Fruit fly (Drosophila melanogaster): ENCODE results near the gene CG6495.
A peak's percentile ranks its signal among the peaks of the same experiment; 100 is the strongest.

CG6495 gene

DNA sequence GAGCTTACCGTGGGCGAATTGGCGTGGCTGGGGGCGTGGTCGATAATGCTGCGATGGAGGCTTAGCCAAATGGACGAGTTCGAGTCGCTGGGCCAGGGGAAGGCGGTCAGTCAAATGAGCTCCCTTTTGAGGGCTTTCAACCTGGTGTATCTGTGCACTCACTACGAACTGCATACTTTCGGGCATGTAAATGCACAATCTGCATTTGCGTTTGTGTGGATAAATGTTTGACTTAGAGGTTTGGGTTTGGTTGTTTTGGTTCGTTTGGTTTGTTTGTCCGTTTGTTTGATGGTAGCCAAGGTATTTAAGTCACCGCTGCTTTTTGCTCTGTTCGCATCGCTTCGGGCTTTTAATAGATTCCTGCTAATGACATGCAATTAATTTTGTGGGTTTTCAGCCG, 49.7 kb upstream of the CG6495 start (continued):
- TF ChIP-seq mirr (GFP tag; optimal IDR thresholded peaks at IDR 0.05) (no peak), fu2 (GFP tag; optimal IDR thresholded peaks at IDR 0.05) (no peak), CG12659 (GFP tag; optimal IDR thresholded peaks at IDR 0.05) (no peak), sqz (GFP tag; optimal IDR thresholded peaks at IDR 0.05) (no peak), Ada2b (GFP tag; IDR thresholded peaks at IDR 0.05) (no peak), Meics (GFP tag; optimal IDR thresholded peaks at IDR 0.05) (no peak), lmd (GFP tag; IDR thresholded peaks at IDR 0.05) (0 out of 2 replicates have a peak, but pooled peaks have one; percentile 19), CG16815 (GFP tag; optimal IDR thresholded peaks at IDR 0.05) (no peak), CG2678 (tag; optimal IDR thresholded peaks at IDR 0.05) (no peak), bsh (GFP tag; optimal IDR thresholded peaks at IDR 0.05) (no peak), CkIIα-i1 (GFP tag; IDR thresholded peaks at IDR 0.05) (no peak), exex (tag; optimal IDR thresholded peaks at IDR 0.05) (no peak), tna (GFP tag; IDR thresholded peaks at IDR 0.05; ENCODE audit: partially characterized antibody) (no peak), CrebB (tag; optimal IDR thresholded peaks at IDR 0.05) (no peak), btn (GFP tag; optimal IDR thresholded peaks at IDR 0.05) (no peak), pb (GFP tag; optimal IDR thresholded peaks at IDR 0.05) (no peak), Myb (GFP tag; optimal IDR thresholded peaks at IDR 0.05) (no peak), pan (optimal IDR thresholded peaks at IDR 0.05) (no peak), pan (GFP tag; optimal IDR thresholded peaks at IDR 0.05 in 1 of 2, IDR thresholded peaks at IDR 0.05 in 1 of 2) (no peak)

DNA sequence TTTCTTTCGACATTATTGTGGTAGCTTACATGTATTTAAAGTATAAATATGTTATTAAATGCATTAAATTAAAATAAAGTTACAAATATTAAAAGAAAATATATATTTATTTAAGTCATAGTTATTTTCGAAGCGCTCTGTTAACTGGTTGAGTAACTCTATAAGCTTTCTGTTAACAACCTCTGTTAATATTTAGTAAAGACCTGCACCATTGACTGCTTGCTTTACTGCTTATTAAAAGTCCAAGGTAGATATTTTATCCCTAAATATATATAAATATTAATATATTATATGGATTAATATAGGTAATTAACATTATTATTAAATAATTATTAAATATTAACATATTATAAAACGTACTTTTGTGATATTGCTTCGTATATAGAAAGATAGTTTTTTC, 39.4 kb upstream of the CG6495 start:
- TF ChIP-seq grn (GFP tag; optimal IDR thresholded peaks at IDR 0.05) (no peak), CG5180 (GFP tag; optimal IDR thresholded peaks at IDR 0.05) (no peak), CG3847 (GFP tag; IDR thresholded peaks at IDR 0.05) (no peak), MTF-1 (GFP tag; optimal IDR thresholded peaks at IDR 0.05; ENCODE audit: borderline replicate concordance) (no peak), CG10267 (tag; optimal IDR thresholded peaks at IDR 0.05) (no peak), stwl (tag; optimal IDR thresholded peaks at IDR 0.05) (peak; percentile 66), cwo (GFP tag; optimal IDR thresholded peaks at IDR 0.05) (no peak), CG7556 (GFP tag; optimal IDR thresholded peaks at IDR 0.05) (no peak), D19B (GFP tag; optimal IDR thresholded peaks at IDR 0.05) (no peak), Nf-YA (GFP tag; IDR thresholded peaks at IDR 0.05) (no peak), CG2678 (tag; optimal IDR thresholded peaks at IDR 0.05) (no peak), CG10565 (GFP tag; optimal IDR thresholded peaks at IDR 0.05) (no peak), corto (GFP tag; optimal IDR thresholded peaks at IDR 0.05) (no peak), hth (optimal IDR thresholded peaks at IDR 0.05) (no peak), nerfin-2 (GFP tag; IDR thresholded peaks at IDR 0.05; ENCODE audit: partially characterized antibody) (no peak), bab2 (GFP tag; optimal IDR thresholded peaks at IDR 0.05) (no peak), zen (tag; optimal IDR thresholded peaks at IDR 0.05) (no peak), CTCF (GFP tag; optimal IDR thresholded peaks at IDR 0.05) (peak; percentile 17), CG1233 (GFP tag; optimal IDR thresholded peaks at IDR 0.05) (no peak), CG31365 (tag; optimal IDR thresholded peaks at IDR 0.05) (peak; percentile 77), CG11085 (GFP tag; IDR thresholded peaks at IDR 0.05) (no peak), CG11504 (tag; optimal IDR thresholded peaks at IDR 0.05) (peak; percentile 36), Hmx (GFP tag; optimal IDR thresholded peaks at IDR 0.05) (no peak)
